Worm (Caenorhabditis elegans): ENCODE data around the gene T04B2.7.

The T04B2.7 gene

ce11 chrIV:10059175-10059574, 3.1 kb upstream of the T04B2.7 start (continued):
- TF ChIP-seq B0035.1 (tag; optimal IDR thresholded peaks at IDR 0.05) (no peak), rec-8 (tag; optimal IDR thresholded peaks at IDR 0.05) (no peak), F49E8.2 (tag; optimal IDR thresholded peaks at IDR 0.05; ENCODE audit: insufficient read depth) (no peak), dpff-1 (tag; optimal IDR thresholded peaks at IDR 0.05) (no peak), D2030.7 (GFP tag; IDR thresholded peaks at IDR 0.05) (no peak), attf-6 (GFP tag; IDR thresholded peaks at IDR 0.05) (no peak), Y79H2A.3 (GFP tag; conservative IDR thresholded peaks at IDR 0.05) (no peak)

ce11 chrIV:10053550-10053949, 2.5 kb downstream of the T04B2.7 start, which contains the start of gene srv-12:
Gene srv-12, minus strand, starts transcription at chrIV:10053650.
- TF ChIP-seq snpc-3.4 (tag; optimal IDR thresholded peaks at IDR 0.05) (no peak), mes-4 (tag; optimal IDR thresholded peaks at IDR 0.05) (no peak), C17E4.6 (GFP tag; IDR thresholded peaks at IDR 0.05) (no peak), chd-7 (tag; optimal IDR thresholded peaks at IDR 0.05) (no peak), F39B2.1 (GFP tag; IDR thresholded peaks at IDR 0.05) (no peak), C06A6.2 (GFP tag; conservative IDR thresholded peaks at IDR 0.05) (no peak), lsy-27 (tag; optimal IDR thresholded peaks at IDR 0.05; ENCODE audit: borderline replicate concordance, insufficient read depth) (no peak), nhr-120 (GFP tag; IDR thresholded peaks at IDR 0.05) (no peak), K11D2.4 (GFP tag; IDR thresholded peaks at IDR 0.05) (no peak)

ce11 chrIV:10051088-10051487, 5.0 kb downstream of the T04B2.7 start, which contains the start of gene T04B2.8:
Gene T04B2.8, minus strand, starts transcription at chrIV:10051188.
- TF ChIP-seq F49E8.2 (tag; optimal IDR thresholded peaks at IDR 0.05; ENCODE audit: insufficient read depth), result no peak

ce11 chrIV:10048268-10048667, 7.8 kb downstream of the T04B2.7 start:
- TF ChIP-seq attf-3 (GFP tag; conservative IDR thresholded peaks at IDR 0.05), result no peak
- no peak for TF ChIP-seq let-607 (tag; optimal IDR thresholded peaks at IDR 0.05)
- no peak for TF ChIP-seq athp-1 (tag; optimal IDR thresholded peaks at IDR 0.05)
- TF ChIP-seq snpc-3.4 (tag; optimal IDR thresholded peaks at IDR 0.05), result no peak
- no peak for TF ChIP-seq B0336.3 (GFP tag; IDR thresholded peaks at IDR 0.05)
- no peak for TF ChIP-seq pha-4 (tag; optimal IDR thresholded peaks at IDR 0.05)
- no peak for TF ChIP-seq Y53F4B.3 (GFP tag; IDR thresholded peaks at IDR 0.05)
- TF ChIP-seq snpc-4 (GFP tag; optimal IDR thresholded peaks at IDR 0.05), result no peak
- no peak for TF ChIP-seq snpc-4 (tag; optimal IDR thresholded peaks at IDR 0.05)
- TF ChIP-seq madf-6 (GFP tag; IDR thresholded peaks at IDR 0.05), result no peak
- no peak for TF ChIP-seq ekl-4 (GFP tag; IDR thresholded peaks at IDR 0.05)
- TF ChIP-seq bed-1 (GFP tag; IDR thresholded peaks at IDR 0.05), result no peak
- no peak for TF ChIP-seq ama-1 (optimal IDR thresholded peaks at IDR 0.05)
- no peak for TF ChIP-seq ama-1 (GFP tag; optimal IDR thresholded peaks at IDR 0.05)
- TF ChIP-seq somi-1 (GFP tag; optimal IDR thresholded peaks at IDR 0.05), result no peak
- TF ChIP-seq sea-2 (GFP tag; IDR thresholded peaks at IDR 0.05), result no peak
- TF ChIP-seq tbp1 (GFP tag; optimal IDR thresholded peaks at IDR 0.05), result no peak
- TF ChIP-seq ZK185.1 (tag; optimal IDR thresholded peaks at IDR 0.05; ENCODE audit: poor library complexity, severe bottlenecking), result no peak
- TF ChIP-seq madf-10 (tag; optimal IDR thresholded peaks at IDR 0.05), result no peak
- TF ChIP-seq Y95B8A.8 (GFP tag; IDR thresholded peaks at IDR 0.05), result no peak
- no peak for TF ChIP-seq unc-62 (GFP tag; optimal IDR thresholded peaks at IDR 0.05)
